Fruit fly (Drosophila melanogaster) whole organism, embryonic: ENCODE data around the gene Spec2.
A peak's percentile ranks its signal among the peaks of the same experiment; 100 is the strongest.

ENCODE experiments used
- Asciz ChIP-seq: fragments of 200-800 bp; sonication (Bioruptor generic); optimal IDR thresholded peaks from 2 replicates; lab custom pipeline; 2017; ENCODE audit warnings: missing biosample characterization, mild to moderate bottlenecking, missing genetic modification characterization, missing genetic modification reagents
- Bgb ChIP-seq: fragments of 200-800 bp; sonication (Bioruptor generic); IDR thresholded peaks from 2 replicates; pipeline ENCODE4 v1.3.6; 2022; ENCODE audit warnings: missing biosample characterization, missing genetic modification characterization; ENCODE audit not compliant: partially characterized antibody
- C15 ChIP-seq: fragments of 200-800 bp; sonication (Bioruptor generic); IDR thresholded peaks from 3 replicates; pipeline ENCODE4 v1.3.6; 2022; ENCODE audit warnings: missing biosample characterization, missing genetic modification characterization
- CG1024 ChIP-seq: fragments of 200-800 bp; sonication (Bioruptor generic); IDR thresholded peaks from 2 replicates; pipeline ENCODE4 v1.3.6; 2022; ENCODE audit warnings: missing biosample characterization, missing genetic modification characterization
- CG11398 ChIP-seq: fragments of 200-800 bp; sonication (Bioruptor generic); optimal IDR thresholded peaks from 2 replicates; lab custom pipeline; 2016; ENCODE audit warnings: missing biosample characterization, missing genetic modification characterization
- CG11456 ChIP-seq: fragments of 200-800 bp; sonication (Bioruptor generic); IDR thresholded peaks from 3 replicates; pipeline ENCODE4 v1.3.6; 2022; ENCODE audit warnings: missing biosample characterization, missing genetic modification characterization
- CG11723 ChIP-seq: fragments of 200-800 bp; sonication (Bioruptor generic); optimal IDR thresholded peaks from 2 replicates; lab custom pipeline; 2017; ENCODE audit warnings: missing biosample characterization, mild to moderate bottlenecking, missing genetic modification characterization
- CG1602 ChIP-seq: fragments of 200-800 bp; sonication (Bioruptor generic); optimal IDR thresholded peaks from 3 replicates; lab custom pipeline; 2016; ENCODE audit warnings: missing biosample characterization, missing genetic modification characterization
- CG16779 ChIP-seq: fragments of 200-800 bp; sonication (Bioruptor generic); IDR thresholded peaks from 2 replicates; pipeline ENCODE4 v1.3.6; 2022; ENCODE audit warnings: missing biosample characterization, missing genetic modification characterization
- CG17328 ChIP-seq: fragments of 200-800 bp; sonication (Bioruptor generic); IDR thresholded peaks from 2 replicates; pipeline ENCODE4 v1.3.6; 2022; ENCODE audit warnings: missing biosample characterization, missing genetic modification characterization
- CG17912 ChIP-seq: fragments of 200-800 bp; sonication (Bioruptor generic); optimal IDR thresholded peaks from 2 replicates; lab custom pipeline; 2018; ENCODE audit warnings: missing biosample characterization, mild to moderate bottlenecking, missing genetic modification characterization
- CG18619 ChIP-seq: fragments of 200-800 bp; sonication (Bioruptor generic); optimal IDR thresholded peaks from 3 replicates; lab custom pipeline; 2017; ENCODE audit warnings: missing biosample characterization, mild to moderate bottlenecking, missing genetic modification characterization
- CG18764 ChIP-seq: fragments of 200-800 bp; sonication (Bioruptor generic); optimal IDR thresholded peaks from 3 replicates; lab custom pipeline; 2016; ENCODE audit warnings: missing biosample characterization, missing genetic modification characterization
- CG2199 ChIP-seq: fragments of 200-800 bp; sonication (Bioruptor generic); IDR thresholded peaks from 3 replicates; pipeline ENCODE4 v1.3.6; 2022; ENCODE audit warnings: missing biosample characterization, missing genetic modification characterization
- CG31441 ChIP-seq: fragments of 200-800 bp; sonication (Bioruptor generic); IDR thresholded peaks from 2 replicates; pipeline ENCODE4 v1.3.6; 2022; ENCODE audit warnings: missing biosample characterization, missing genetic modification characterization
- CG33213 ChIP-seq: fragments of 200-800 bp; sonication (Bioruptor generic); optimal IDR thresholded peaks from 3 replicates; lab custom pipeline; 2016; ENCODE audit warnings: missing biosample characterization, missing genetic modification characterization
- CG34422 ChIP-seq: fragments of 200-800 bp; sonication (Bioruptor generic); IDR thresholded peaks from 3 replicates; pipeline ENCODE4 v1.3.6; 2022; ENCODE audit warnings: missing biosample characterization, missing genetic modification characterization
- CG3995 ChIP-seq: fragments of 200-800 bp; sonication (Bioruptor generic); optimal IDR thresholded peaks from 3 replicates; lab custom pipeline; 2016; ENCODE audit warnings: missing biosample characterization, missing genetic modification characterization
- CG42726 ChIP-seq: fragments of 200-800 bp; sonication (Bioruptor generic); IDR thresholded peaks from 2 replicates; pipeline ENCODE4 v1.3.6; 2022; ENCODE audit warnings: missing biosample characterization, missing genetic modification characterization; ENCODE audit not compliant: partially characterized antibody
- CG7271 ChIP-seq: fragments of 200-800 bp; sonication (Bioruptor generic); optimal IDR thresholded peaks from 2 replicates; lab custom pipeline; 2018; ENCODE audit warnings: missing biosample characterization, mild to moderate bottlenecking, missing genetic modification characterization, moderate library complexity
- CG8290 ChIP-seq, 3 experiments: fragments of 200-800 bp; sonication (Bioruptor generic); optimal IDR thresholded peaks; 2 replicates each; lab custom pipeline; 2016 to 2019; ENCODE audit warnings: missing biosample characterization in 3 of 3, missing genetic modification characterization in 3 of 3, mild to moderate bottlenecking in 2 of 3, moderate library complexity in 1 of 3
- CG8924 ChIP-seq: fragments of 200-800 bp; optimal IDR thresholded peaks from 3 replicates; lab custom pipeline; 2019; ENCODE audit warnings: missing biosample characterization, mild to moderate bottlenecking, missing genetic modification characterization, moderate library complexity
- CG9876 ChIP-seq: fragments of 200-800 bp; sonication (Bioruptor generic); optimal IDR thresholded peaks from 2 replicates; lab custom pipeline; 2016; ENCODE audit warnings: missing biosample characterization, missing genetic modification characterization
- D ChIP-seq, 2 experiments: fragments of 200-800 bp in 1 of 2; fragments of >200 bp in 1 of 2; sonication (Bioruptor generic) in 1 of 2; optimal IDR thresholded peaks; 2 replicates in 1 of 2; 3 replicates in 1 of 2; lab custom pipeline; 2017; ENCODE audit warnings: mild to moderate bottlenecking in 1 of 2, missing biosample characterization in 1 of 2, missing genetic modification characterization in 1 of 2, missing genetic modification reagents in 1 of 2
- Ets97D ChIP-seq: fragments of 200-800 bp; sonication (Bioruptor generic); optimal IDR thresholded peaks from 3 replicates; lab custom pipeline; 2016; ENCODE audit warnings: missing biosample characterization, missing genetic modification characterization
- Fer2 ChIP-seq: fragments of 200-800 bp; sonication (Bioruptor generic); optimal IDR thresholded peaks from 2 replicates; lab custom pipeline; 2018; ENCODE audit warnings: missing biosample characterization, mild to moderate bottlenecking, missing genetic modification characterization, moderate library complexity
- HLH3B ChIP-seq: fragments of 200-800 bp; sonication (Bioruptor generic); IDR thresholded peaks from 2 replicates; pipeline ENCODE4 v1.3.6; 2022; ENCODE audit warnings: missing biosample characterization, missing genetic modification characterization
- Hey ChIP-seq: fragments of 200-800 bp; sonication (Bioruptor generic); optimal IDR thresholded peaks from 3 replicates; lab custom pipeline; 2018; ENCODE audit warnings: missing biosample characterization, mild to moderate bottlenecking, missing genetic modification characterization
- MBD-R2 ChIP-seq: fragments of 200-800 bp; sonication (Bioruptor generic); IDR thresholded peaks from 2 replicates; pipeline ENCODE4 v1.3.6; 2022; ENCODE audit warnings: missing biosample characterization, missing genetic modification characterization
- Max ChIP-seq: fragments of 200-800 bp; sonication (Bioruptor generic); optimal IDR thresholded peaks from 2 replicates; lab custom pipeline; 2016; ENCODE audit warnings: missing biosample characterization, mild to moderate bottlenecking, missing genetic modification characterization
- Nf-YA ChIP-seq: fragments of 200-800 bp; sonication (Bioruptor generic); IDR thresholded peaks from 2 replicates; pipeline ENCODE4 v1.3.6; 2022; ENCODE audit warnings: missing biosample characterization, missing genetic modification characterization
- Poxn ChIP-seq: fragments of 200-800 bp; sonication (Bioruptor generic); IDR thresholded peaks from 2 replicates; pipeline ENCODE4 v1.3.6; 2022; ENCODE audit warnings: missing biosample characterization, missing genetic modification characterization
- Stat92E ChIP-seq, 3 experiments: fragments of >200 bp in 2 of 3; fragments of 200-800 bp in 1 of 3; sonication (Bioruptor generic) in 1 of 3; optimal IDR thresholded peaks; 2 replicates each; lab custom pipeline; 2017 to 2019; ENCODE audit warnings: missing biosample characterization in 3 of 3, missing genetic modification characterization in 3 of 3, mild to moderate bottlenecking in 1 of 3, moderate library complexity in 1 of 3
- bowl ChIP-seq: fragments of 200-800 bp; sonication (Bioruptor generic); IDR thresholded peaks from 2 replicates; pipeline ENCODE4 v1.3.6; 2022; ENCODE audit warnings: missing biosample characterization, missing genetic modification characterization
- chinmo ChIP-seq: fragments of 200-800 bp; sonication (Bioruptor generic); IDR thresholded peaks from 4 replicates; pipeline ENCODE4 v1.3.6; 2022; ENCODE audit warnings: missing biosample characterization, missing genetic modification characterization; ENCODE audit not compliant: partially characterized antibody
- crc ChIP-seq: fragments of 200-800 bp; sonication (Bioruptor generic); optimal IDR thresholded peaks from 2 replicates; lab custom pipeline; 2016; ENCODE audit warnings: missing biosample characterization, missing genetic modification characterization
- croc ChIP-seq: fragments of 200-800 bp; sonication (Bioruptor generic); conservative IDR thresholded peaks from 3 replicates; pipeline ENCODE4 v1.3.6; 2022; ENCODE audit warnings: missing biosample characterization, missing genetic modification characterization
- cwo ChIP-seq: fragments of 200-800 bp; sonication (Bioruptor generic); optimal IDR thresholded peaks from 3 replicates; lab custom pipeline; 2017; ENCODE audit warnings: missing biosample characterization, missing genetic modification characterization, mild to moderate bottlenecking, moderate library complexity, missing genetic modification reagents
- eve ChIP-seq, 2 experiments: fragments of >200 bp; optimal IDR thresholded peaks; 2 replicates each; lab custom pipeline; 2017; ENCODE audit warnings: missing biosample characterization in 2 of 2, missing genetic modification characterization in 2 of 2
- grn ChIP-seq: fragments of 200-800 bp; sonication (Bioruptor generic); optimal IDR thresholded peaks from 3 replicates; lab custom pipeline; 2017; ENCODE audit warnings: missing biosample characterization, missing genetic modification characterization
- ham ChIP-seq: fragments of 200-800 bp; sonication (Bioruptor generic); IDR thresholded peaks from 2 replicates; pipeline ENCODE4 v1.3.6; 2022; ENCODE audit warnings: missing biosample characterization, missing genetic modification characterization
- pfk ChIP-seq: fragments of 200-800 bp; sonication (Bioruptor generic); optimal IDR thresholded peaks from 2 replicates; lab custom pipeline; 2018; ENCODE audit warnings: missing biosample characterization, mild to moderate bottlenecking, missing genetic modification characterization, moderate library complexity
- pzg ChIP-seq: fragments of 200-800 bp; sonication (Bioruptor generic); optimal IDR thresholded peaks from 3 replicates; lab custom pipeline; 2018; ENCODE audit warnings: missing biosample characterization, mild to moderate bottlenecking, missing genetic modification characterization, moderate library complexity
- row ChIP-seq: fragments of 200-800 bp; sonication (Bioruptor generic); IDR thresholded peaks from 3 replicates; pipeline ENCODE4 v1.3.6; 2022; ENCODE audit warnings: missing biosample characterization, missing genetic modification characterization
- sd ChIP-seq: fragments of 200-800 bp; sonication (Bioruptor generic); optimal IDR thresholded peaks from 3 replicates; lab custom pipeline; 2018; ENCODE audit warnings: missing biosample characterization, mild to moderate bottlenecking, missing genetic modification characterization, moderate library complexity
- stc ChIP-seq: fragments of 200-800 bp; sonication (Bioruptor generic); IDR thresholded peaks from 2 replicates; pipeline ENCODE4 v1.3.6; 2022; ENCODE audit warnings: missing biosample characterization, missing genetic modification characterization
- stwl ChIP-seq: fragments of 200-800 bp; sonication (Bioruptor generic); optimal IDR thresholded peaks from 3 replicates; lab custom pipeline; 2018; ENCODE audit warnings: missing biosample characterization, mild to moderate bottlenecking, missing genetic modification characterization, moderate library complexity
- tgo ChIP-seq: fragments of 200-800 bp; sonication (Bioruptor generic); IDR thresholded peaks from 3 replicates; pipeline ENCODE4 v1.3.6; 2022; ENCODE audit warnings: missing biosample characterization, missing genetic modification characterization
- zen2 ChIP-seq: fragments of 200-800 bp; sonication (Bioruptor generic); IDR thresholded peaks from 3 replicates; pipeline ENCODE4 v1.3.6; 2022; ENCODE audit warnings: missing biosample characterization, missing genetic modification characterization; ENCODE audit not compliant: partially characterized antibody

Spec2 gene

dm6 chr3R:5622985-5623630 is 817 bp downstream of the Spec2 start (continued):
- TF ChIP-seq CG16779 (GFP tag; lab: Robert Waterston, UW) (no peak), Max (GFP tag; lab: Kevin White, UChicago) (peak; percentile 70), eve (GFP tag; optimal IDR thresholded peaks at IDR 0.05; lab: Kevin White, UChicago) (no peak), Hey (tag; lab: Kevin White, UChicago) (peak; percentile 81), Bgb (GFP tag; lab: Robert Waterston, UW) (no peak), CG8290 (GFP tag; optimal IDR thresholded peaks at IDR 0.05; lab: Kevin White, UChicago) (peak; percentile 70), CG8290 (tag; optimal IDR thresholded peaks at IDR 0.05; lab: Kevin White, UChicago) (peak; percentile 88 to 91), CG17912 (GFP tag; lab: Kevin White, UChicago) (peak; percentile 83), CG9876 (GFP tag; lab: Kevin White, UChicago) (peak; percentile 51), Poxn (GFP tag; lab: Robert Waterston, UW) (no peak), Ets97D (GFP tag; lab: Kevin White, UChicago) (peak; percentile 63), CG17328 (GFP tag; lab: Robert Waterston, UW) (no peak), CG42726 (GFP tag; lab: Robert Waterston, UW) (no peak), ham (GFP tag; lab: Robert Waterston, UW) (no peak), Asciz (GFP tag; lab: Kevin White, UChicago) (peak; percentile 91), stc (GFP tag; lab: Robert Waterston, UW) (no peak), CG18619 (GFP tag; lab: Kevin White, UChicago) (peak; percentile 76), Fer2 (tag; lab: Kevin White, UChicago) (peak; percentile 39), CG18764 (GFP tag; lab: Kevin White, UChicago) (peak; percentile 70), bowl (GFP tag; lab: Robert Waterston, UW) (no peak), Nf-YA (GFP tag; lab: Robert Waterston, UW) (no peak), CG11398 (peak; percentile 80), grn (GFP tag; lab: Kevin White, UChicago) (peak; percentile 70), CG1602 (GFP tag; lab: Kevin White, UChicago) (peak; percentile 54), HLH3B (no peak), CG11723 (GFP tag; lab: Kevin White, UChicago) (peak; percentile 73), sd (tag; lab: Kevin White, UChicago) (peak; percentile 48), CG3995 (peak; percentile 8), cwo (GFP tag; lab: Kevin White, UChicago) (no peak), CG8924 (peak; percentile 89), CG31441 (no peak), croc (GFP tag; lab: Robert Waterston, UW) (no peak; the same call in 2 of the 3 replicates), CG34422 (no peak), CG2199 (no peak), pzg (GFP tag; lab: Kevin White, UChicago) (peak; percentile 30), CG11456 (GFP tag; lab: Robert Waterston, UW) (no peak), CG33213 (peak; percentile 92), CG7271 (tag; lab: Kevin White, UChicago) (peak; percentile 78), CG1024 (GFP tag; lab: Robert Waterston, UW) (no peak), row (no peak), pfk (GFP tag; lab: Kevin White, UChicago) (peak; percentile 86), MBD-R2 (GFP tag; lab: Robert Waterston, UW) (no peak), D (optimal IDR thresholded peaks at IDR 0.05; lab: Kevin White, UChicago) (no peak), D (GFP tag; optimal IDR thresholded peaks at IDR 0.05; lab: Kevin White, UChicago) (peak; percentile 85), chinmo (GFP tag; lab: Robert Waterston, UW) (no peak), zen2 (GFP tag; lab: Robert Waterston, UW) (no peak), Stat92E (GFP tag; optimal IDR thresholded peaks at IDR 0.05; lab: Kevin White, UChicago) (peak in 1 of 3 experiments; percentile 78), tgo (GFP tag; lab: Robert Waterston, UW) (no peak), crc (GFP tag; lab: Kevin White, UChicago) (peak; percentile 50), C15 (GFP tag; lab: Robert Waterston, UW) (no peak), stwl (peak; percentile 86)
